Fruit fly (Drosophila melanogaster): ENCODE data around the gene CG42680.

DNA sequence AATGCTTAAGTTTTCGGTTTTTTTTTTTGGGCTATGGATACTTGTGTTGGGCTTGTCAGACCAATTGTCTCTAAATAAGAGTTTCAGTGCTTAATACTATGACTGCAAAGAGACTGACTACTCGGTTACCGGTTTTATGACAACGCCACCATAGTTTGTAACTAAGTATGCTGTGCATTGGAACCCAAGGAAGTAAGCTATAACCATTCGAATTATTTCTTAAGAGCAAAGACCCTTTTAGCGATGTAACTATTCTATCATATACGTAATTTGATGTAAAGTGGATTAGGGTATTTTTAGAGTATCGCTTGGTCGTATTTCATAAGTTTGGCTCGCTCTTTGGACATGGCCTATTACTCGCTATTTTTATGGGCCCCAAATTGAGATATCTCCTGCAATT, 39.0 kb downstream of the CG42680 start, which contains the start of gene CG4218:
- TF ChIP-seq gcm (GFP tag; optimal IDR thresholded peaks at IDR 0.05) (no peak), CG11456 (GFP tag; IDR thresholded peaks at IDR 0.05) (no peak), CG13424 (tag; optimal IDR thresholded peaks at IDR 0.05) (no peak), NFAT (GFP tag; IDR thresholded peaks at IDR 0.05) (no peak), bsh (GFP tag; optimal IDR thresholded peaks at IDR 0.05) (no peak), D19A (tag; optimal IDR thresholded peaks at IDR 0.05) (no peak), gfzf (GFP tag; optimal IDR thresholded peaks at IDR 0.05) (no peak), CG8290 (GFP tag; optimal IDR thresholded peaks at IDR 0.05) (no peak), CG8290 (tag; optimal IDR thresholded peaks at IDR 0.05) (no peak), CG14667 (GFP tag; IDR thresholded peaks at IDR 0.05) (no peak), CG8359 (GFP tag; optimal IDR thresholded peaks at IDR 0.05; ENCODE audit: borderline replicate concordance) (no peak), TFAM (GFP tag; optimal IDR thresholded peaks at IDR 0.05) (no peak), Optix (GFP tag; IDR thresholded peaks at IDR 0.05) (no peak)
